Worm (Caenorhabditis elegans): Measurements from ENCODE around the gene clec-163.

ce11 chrIII:10815199-10815598 lies 21.1 kb downstream of the clec-163 start:
- TF ChIP-seq nhr-11 (tag; optimal IDR thresholded peaks at IDR 0.05) (no peak), ama-1 (optimal IDR thresholded peaks at IDR 0.05) (no peak), lin-15B (tag; optimal IDR thresholded peaks at IDR 0.05) (no peak), tbx-2 (tag; optimal IDR thresholded peaks at IDR 0.05) (no peak), zag-1 (tag; optimal IDR thresholded peaks at IDR 0.05) (no peak), fos-1 (tag; optimal IDR thresholded peaks at IDR 0.05) (no peak), ztf-11 (tag; optimal IDR thresholded peaks at IDR 0.05) (no peak), mml-1 (tag; optimal IDR thresholded peaks at IDR 0.05) (no peak), pha-4 (tag; optimal IDR thresholded peaks at IDR 0.05) (no peak), unc-39 (tag; optimal IDR thresholded peaks at IDR 0.05) (no peak), elt-3 (tag; optimal IDR thresholded peaks at IDR 0.05) (no peak), unc-62 (GFP tag; optimal IDR thresholded peaks at IDR 0.05) (no peak), nhr-237 (tag; optimal IDR thresholded peaks at IDR 0.05) (no peak), nhr-28 (tag; optimal IDR thresholded peaks at IDR 0.05) (no peak)

Measured in whole organism, L3 larva.